Worm (Caenorhabditis elegans): ENCODE measurements around the gene dsl-2.

DNA sequence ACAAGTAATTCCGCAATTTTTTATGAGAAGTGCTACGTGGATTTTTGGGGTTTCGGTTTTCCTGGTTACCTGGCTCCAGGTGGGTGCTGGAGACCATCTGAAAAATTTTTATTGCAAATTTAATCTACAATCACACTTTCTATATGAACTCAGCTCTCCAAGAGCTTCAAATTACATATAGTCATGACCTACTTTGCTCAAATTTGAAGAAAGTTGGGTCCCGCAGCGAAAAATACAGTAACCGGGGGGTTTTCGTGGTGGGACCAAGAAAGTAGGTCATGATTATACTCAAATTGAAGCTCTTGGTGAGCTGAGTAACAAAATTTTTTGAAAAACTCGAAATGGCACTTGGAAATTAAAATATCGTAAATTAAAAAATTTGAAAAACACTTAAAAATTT is 44.4 kb downstream of the dsl-2 start, which contains the start of gene ets-8:
- TF ChIP-seq nhr-12 (tag; optimal IDR thresholded peaks at IDR 0.05), result no peak
- no peak for TF ChIP-seq nhr-76 (tag; optimal IDR thresholded peaks at IDR 0.05)
- no peak for TF ChIP-seq nhr-28 (tag; optimal IDR thresholded peaks at IDR 0.05)
- TF ChIP-seq lin-13 (tag; optimal IDR thresholded peaks at IDR 0.05), result no peak
- TF ChIP-seq lin-32 (GFP tag; optimal IDR thresholded peaks at IDR 0.05), result no peak
- no peak for TF ChIP-seq elt-1 (tag; optimal IDR thresholded peaks at IDR 0.05; ENCODE audit: borderline replicate concordance, insufficient read depth)
- no peak for TF ChIP-seq ceh-43 (GFP tag; optimal IDR thresholded peaks at IDR 0.05)
- TF ChIP-seq snpc-4 (tag; optimal IDR thresholded peaks at IDR 0.05), result no peak
- no peak for TF ChIP-seq ceh-83 (GFP tag; optimal IDR thresholded peaks at IDR 0.05)
- no peak for TF ChIP-seq tbx-8 (GFP tag; optimal IDR thresholded peaks at IDR 0.05)
- TF ChIP-seq nhr-237 (tag; optimal IDR thresholded peaks at IDR 0.05), result no peak
- TF ChIP-seq mls-2 (tag; optimal IDR thresholded peaks at IDR 0.05), result no peak
